Worm (Caenorhabditis elegans) whole organism, midembryonic: ENCODE measurements around the gene C15H7.3.
"Not testable (repeated sequence)": the region's sequence is repeated elsewhere in the genome, so short reads cannot be mapped to it uniquely, and the experiment has no call there.

Source experiments
- T22C8.4 ChIP-seq: fragments of 200-800 bp; sonication (Bioruptor generic); IDR thresholded peaks from 2 replicates; pipeline ENCODE4 v1.3.6; 2022; ENCODE audit warnings: missing genetic modification characterization, missing compliant biosample characterization
- cog-1 ChIP-seq: sonication (generic microtip); optimal IDR thresholded peaks from 2 replicates; lab custom pipeline; 2016; ENCODE audit warnings: missing genetic modification characterization, missing compliant biosample characterization
- flt-1 ChIP-seq: fragments of 200-800 bp; sonication (Bioruptor generic); IDR thresholded peaks from 2 replicates; pipeline ENCODE4 v1.3.6; 2022; ENCODE audit warnings: missing genetic modification characterization, missing compliant biosample characterization
- klf-2 ChIP-seq: fragments of 200-800 bp; sonication (Bioruptor generic); conservative IDR thresholded peaks from 2 replicates; pipeline ENCODE4 v1.3.6; 2022; ENCODE audit warnings: missing genetic modification reagents, missing genetic modification characterization, missing compliant biosample characterization
- med-1 ChIP-seq: sonication (generic microtip); optimal IDR thresholded peaks from 2 replicates; lab custom pipeline; 2017; ENCODE audit warnings: missing genetic modification characterization, mild to moderate bottlenecking, missing compliant biosample characterization, antibody characterized with exemption, missing genetic modification reagents; ENCODE audit not compliant: insufficient read depth
- ref-1 ChIP-seq: fragments of 200-800 bp; sonication (Bioruptor generic); conservative IDR thresholded peaks from 2 replicates; pipeline ENCODE4 v1.3.6; 2022; ENCODE audit warnings: missing genetic modification reagents, missing genetic modification characterization, missing compliant biosample characterization
- tab-1 ChIP-seq: fragments of 200-800 bp; sonication (Bioruptor generic); IDR thresholded peaks from 2 replicates; pipeline ENCODE4 v1.3.6; 2022; ENCODE audit warnings: missing genetic modification characterization, missing compliant biosample characterization
- ztf-23 ChIP-seq: fragments of 200-800 bp; sonication (Bioruptor generic); IDR thresholded peaks from 2 replicates; pipeline ENCODE4 v1.3.6; 2022; ENCODE audit warnings: missing genetic modification reagents, missing genetic modification characterization, missing compliant biosample characterization
- ztf-29 ChIP-seq: fragments of 200-800 bp; sonication (Bioruptor generic); IDR thresholded peaks from 2 replicates; pipeline ENCODE4 v1.3.6; 2022; ENCODE audit warnings: missing genetic modification reagents, missing genetic modification characterization, missing compliant biosample characterization

The C15H7.3 gene

ce11 chrIII:9690044-9690443, 38.3 kb upstream of the C15H7.3 start, which contains the start of gene best-5:
best-5 (minus strand) TSS chrIII:9690253.
- TF ChIP-seq ztf-29 (GFP tag; lab: Robert Waterston, UW) (no peak), tab-1 (no peak), ztf-23 (GFP tag; lab: Robert Waterston, UW) (no peak), flt-1 (GFP tag; lab: Robert Waterston, UW) (no peak), cog-1 (tag; lab: Kevin White, UChicago) (no peak), ref-1 (GFP tag; lab: Robert Waterston, UW) (no peak)

DNA sequence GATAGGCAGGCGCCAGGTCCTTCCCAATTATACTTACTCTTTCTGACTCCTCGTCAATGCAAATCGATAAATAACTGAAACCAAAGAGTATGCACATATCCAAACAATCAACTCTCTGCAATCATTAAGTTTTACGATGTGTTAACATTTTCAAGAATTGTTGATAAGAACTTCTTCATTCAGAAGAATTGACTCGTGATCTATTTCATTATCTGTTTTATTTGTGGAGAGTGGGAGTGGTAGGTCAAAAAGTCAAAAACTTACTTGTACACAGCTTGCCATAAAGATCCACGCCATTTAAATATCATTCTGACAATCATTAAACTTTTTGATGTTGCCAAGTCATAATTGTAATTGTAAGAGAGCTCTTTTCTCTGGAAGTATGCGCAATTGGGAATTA, 37.6 kb upstream of the C15H7.3 start:
- no peak for TF ChIP-seq tab-1
- TF ChIP-seq cog-1 (tag; lab: Kevin White, UChicago): no peak
- TF ChIP-seq ref-1 (GFP tag; lab: Robert Waterston, UW): no peak
- no peak for TF ChIP-seq T22C8.4
- no peak for TF ChIP-seq ztf-23 (GFP tag; lab: Robert Waterston, UW)
- no peak for TF ChIP-seq med-1
- no peak for TF ChIP-seq flt-1 (GFP tag; lab: Robert Waterston, UW)
- TF ChIP-seq klf-2 (GFP tag; lab: Robert Waterston, UW): no peak
- no peak for TF ChIP-seq ztf-29 (GFP tag; lab: Robert Waterston, UW)

ce11 chrIII:9685959-9686358, 34.2 kb upstream of the C15H7.3 start, which contains the start of gene C07A9.10:
C07A9.10 (minus strand) TSS chrIII:9686059.
- TF ChIP-seq tab-1: no peak
- no peak for TF ChIP-seq ztf-23 (GFP tag; lab: Robert Waterston, UW)

DNA sequence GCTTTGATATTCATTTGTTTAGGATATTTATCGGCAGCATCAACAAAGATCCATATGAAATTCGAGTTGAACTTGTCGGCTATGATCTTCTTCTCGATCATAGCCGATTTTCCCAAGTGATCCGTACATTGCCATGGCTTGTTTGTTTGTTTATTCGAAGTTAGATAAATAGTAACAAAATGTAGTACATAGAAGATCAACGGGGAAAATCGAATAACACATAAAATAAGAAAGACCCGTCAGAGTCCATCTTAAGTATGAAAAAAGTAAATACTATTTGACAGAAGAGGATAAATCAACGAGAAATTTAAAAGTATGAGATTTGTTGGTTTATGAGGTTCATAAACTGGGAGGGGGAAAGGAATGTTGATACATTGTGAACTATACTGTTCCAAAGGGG, 31.0 kb upstream of the C15H7.3 start, which contains the start of gene C07A9.5:
TSS of gene C07A9.5 (minus strand) at position 101 of the 400 bp plus-strand sequence.
- not testable (repeated sequence) for TF ChIP-seq tab-1; med-1; klf-2 (GFP tag; lab: Robert Waterston, UW)

DNA sequence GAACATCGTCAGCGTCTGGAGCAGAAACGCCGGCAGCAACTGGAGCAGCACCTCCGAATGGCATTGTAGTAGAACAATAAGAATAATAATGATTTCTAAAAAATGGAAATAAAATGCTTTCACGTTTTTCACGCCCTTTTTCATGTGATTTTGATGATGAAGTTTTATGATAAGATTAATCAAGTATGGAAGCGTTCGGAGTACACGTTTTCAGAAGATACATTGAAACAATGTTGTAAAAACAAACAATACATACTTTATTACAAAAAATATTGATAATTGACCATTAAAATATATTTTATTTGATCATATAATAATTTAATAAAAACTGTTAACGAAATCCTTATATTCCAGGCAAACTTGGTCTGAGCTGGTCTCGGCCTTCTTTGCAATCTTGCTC, 29.4 kb upstream of the C15H7.3 start, which contains the start of gene C07A9.13:
TSS of gene C07A9.13 (minus strand) at position 101 of the 400 bp plus-strand sequence.
- not testable (repeated sequence) for TF ChIP-seq tab-1; ztf-23 (GFP tag; lab: Robert Waterston, UW); ztf-29 (GFP tag; lab: Robert Waterston, UW)

DNA sequence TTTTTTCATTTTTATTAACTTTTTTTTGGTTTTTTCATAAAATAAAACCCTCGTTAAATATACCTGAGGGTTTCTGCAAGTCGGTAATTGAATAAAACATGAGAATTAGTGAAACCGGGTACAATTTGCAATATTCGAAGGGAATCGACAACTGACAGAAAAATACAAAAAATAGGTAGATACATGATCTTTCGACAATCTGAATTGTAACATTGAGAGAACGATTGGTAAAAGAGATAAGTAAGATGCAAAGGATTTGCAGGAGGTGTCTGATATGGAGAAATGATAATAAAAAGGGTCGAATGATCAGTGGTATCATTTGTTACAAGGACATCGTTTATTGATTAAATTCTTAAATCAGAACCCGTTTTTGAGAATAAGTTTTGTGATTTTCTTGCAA, 27.0 kb upstream of the C15H7.3 start, which contains the start of gene ugt-60:
TSS of gene ugt-60 (minus strand) at position 233 of the 400 bp plus-strand sequence.
- TF ChIP-seq ztf-29 (GFP tag; lab: Robert Waterston, UW) (no peak), flt-1 (GFP tag; lab: Robert Waterston, UW) (no peak), klf-2 (GFP tag; lab: Robert Waterston, UW) (no peak), T22C8.4 (no peak), cog-1 (tag; lab: Kevin White, UChicago) (no peak), tab-1 (no peak), ztf-23 (GFP tag; lab: Robert Waterston, UW) (no peak), ref-1 (GFP tag; lab: Robert Waterston, UW) (no peak), med-1 (no peak)

- TF ChIP-seq tab-1 (no peak), flt-1 (GFP tag; lab: Robert Waterston, UW) (no peak), ztf-29 (GFP tag; lab: Robert Waterston, UW) (no peak), klf-2 (GFP tag; lab: Robert Waterston, UW) (no peak), cog-1 (tag; lab: Kevin White, UChicago) (no peak), ztf-23 (GFP tag; lab: Robert Waterston, UW) (no peak), med-1 (no peak), T22C8.4 (no peak), ref-1 (GFP tag; lab: Robert Waterston, UW) (no peak)
These were observed 17.8 kb upstream of the C15H7.3 start for ce11 chrIII:9669546-9669945.

ce11 chrIII:9667591-9668265, 16.0 kb upstream of the C15H7.3 start, which contains the start of gene C07A9.9:
C07A9.9 (minus strand) TSS chrIII:9667641.
- TF ChIP-seq klf-2 (GFP tag; lab: Robert Waterston, UW) (no peak), ztf-29 (GFP tag; lab: Robert Waterston, UW) (0 out of 2 replicates have a peak, but pooled peaks have one; percentile 25), ref-1 (GFP tag; lab: Robert Waterston, UW) (no peak), cog-1 (tag; lab: Kevin White, UChicago) (no peak), flt-1 (GFP tag; lab: Robert Waterston, UW) (no peak), tab-1 (peak; percentile 76; the same call in 1 of the 2 replicates), ztf-23 (GFP tag; lab: Robert Waterston, UW) (no peak), med-1 (no peak)

DNA sequence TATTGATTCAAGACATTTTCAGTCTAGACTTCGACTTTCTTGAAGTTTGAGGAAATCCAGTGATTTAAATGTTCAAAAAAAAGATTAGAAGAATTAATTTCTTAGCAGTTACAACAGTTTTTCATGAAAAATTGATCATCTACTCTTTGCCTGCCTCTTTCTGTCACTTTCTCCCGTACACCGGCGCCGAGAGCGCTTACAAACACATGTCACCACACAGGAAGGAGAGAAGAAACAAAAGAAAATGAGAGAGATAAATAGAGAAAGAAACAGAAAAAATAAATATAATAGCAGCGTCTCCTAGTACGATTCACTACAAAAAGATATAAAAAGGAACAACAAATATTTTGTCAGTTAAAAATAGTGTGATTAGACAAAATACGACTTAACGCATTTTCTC, 14.9 kb upstream of the C15H7.3 start:
- no peak for TF ChIP-seq cog-1 (tag; lab: Kevin White, UChicago)
- no peak for TF ChIP-seq med-1
- TF ChIP-seq tab-1: no peak
- TF ChIP-seq T22C8.4: no peak
- TF ChIP-seq flt-1 (GFP tag; lab: Robert Waterston, UW): no peak
- TF ChIP-seq klf-2 (GFP tag; lab: Robert Waterston, UW): no peak
- no peak for TF ChIP-seq ztf-23 (GFP tag; lab: Robert Waterston, UW)
- no peak for TF ChIP-seq ref-1 (GFP tag; lab: Robert Waterston, UW)
- no peak for TF ChIP-seq ztf-29 (GFP tag; lab: Robert Waterston, UW)

- TF ChIP-seq ztf-29 (GFP tag; lab: Robert Waterston, UW): no peak
- TF ChIP-seq cog-1 (tag; lab: Kevin White, UChicago): no peak
- no peak for TF ChIP-seq med-1
These were observed 14.5 kb upstream of the C15H7.3 start for ce11 chrIII:9666239-9666638.
